Worm (Caenorhabditis elegans) whole organism, young adult: Measurements from ENCODE around the gene zmp-2.

Experiments
- F10E7.11 ChIP-seq: sonication (generic microtip); optimal IDR thresholded peaks from 2 replicates; lab custom pipeline; 2017; ENCODE audit warnings: mild to moderate bottlenecking, missing genetic modification characterization, moderate library complexity, missing compliant biosample characterization
- Y53F4B.3 ChIP-seq: fragments of 200-800 bp; sonication (Bioruptor generic); IDR thresholded peaks from 2 replicates; pipeline ENCODE4 v1.3.6; 2022; ENCODE audit warnings: missing genetic modification reagents, missing genetic modification characterization, missing compliant biosample characterization
- attf-6 ChIP-seq: fragments of 200-800 bp; sonication (Bioruptor generic); IDR thresholded peaks from 2 replicates; pipeline ENCODE4 v1.3.6; 2022; ENCODE audit warnings: missing genetic modification reagents, missing genetic modification characterization, missing compliant biosample characterization
- hlh-26 ChIP-seq: fragments of 200-800 bp; sonication (Bioruptor generic); conservative IDR thresholded peaks from 2 replicates; pipeline ENCODE4 v1.3.6; 2022; ENCODE audit warnings: missing genetic modification reagents, missing genetic modification characterization, missing compliant biosample characterization
- hmg-1.2 ChIP-seq: fragments of 200-800 bp; sonication (Bioruptor generic); IDR thresholded peaks from 2 replicates; pipeline ENCODE4 v1.3.6; 2022; ENCODE audit warnings: missing genetic modification reagents, missing genetic modification characterization, missing compliant biosample characterization
- lsy-27 ChIP-seq: sonication (generic microtip); optimal IDR thresholded peaks from 2 replicates; lab custom pipeline; 2017; ENCODE audit warnings: missing genetic modification characterization, mild to moderate bottlenecking, missing compliant biosample characterization, antibody characterized with exemption, missing genotype, borderline replicate concordance; ENCODE audit not compliant: insufficient read depth
- pbrm-1 ChIP-seq: fragments of 200-800 bp; sonication (Bioruptor generic); IDR thresholded peaks from 2 replicates; pipeline ENCODE4 v1.3.6; 2022; ENCODE audit warnings: missing genetic modification reagents, missing genetic modification characterization, missing compliant biosample characterization
- pha-4 ChIP-seq: fragments of 150-350 bp; sonication (generic microtip); optimal IDR thresholded peaks from 2 replicates; lab custom pipeline; 2014; ENCODE audit warnings: missing biosample characterization, missing genetic modification reagents, missing genetic modification characterization
- sea-2 ChIP-seq: fragments of 200-800 bp; sonication (Bioruptor generic); IDR thresholded peaks from 2 replicates; pipeline ENCODE4 v1.3.6; 2022; ENCODE audit warnings: missing genetic modification characterization, missing compliant biosample characterization
- snpc-4 ChIP-seq, 5 experiments: fragments of 150-350 bp in 1 of 5; sonication (generic microtip) in 4 of 5; optimal IDR thresholded peaks; 2 replicates each; lab custom pipeline; 2014 to 2018; ENCODE audit warnings: missing genetic modification characterization in 5 of 5, missing biosample characterization in 3 of 5, antibody characterized with exemption in 2 of 5, mild to moderate bottlenecking in 2 of 5, missing compliant biosample characterization in 2 of 5, missing genotype in 2 of 5, moderate library complexity in 2 of 5, missing genetic modification reagents in 1 of 5
- ztf-3 ChIP-seq: fragments of 200-800 bp; sonication (Bioruptor generic); optimal IDR thresholded peaks from 2 replicates; lab custom pipeline; 2018; ENCODE audit warnings: mild to moderate bottlenecking, missing genetic modification characterization, missing compliant biosample characterization

ce11 chrIII:2676097-2676496 is 39.9 kb downstream of the zmp-2 start:
- TF ChIP-seq pha-4 (tag; lab: Kevin White, UChicago) = no peak
- no peak for TF ChIP-seq hlh-26 (GFP tag; lab: Robert Waterston, UW)
- TF ChIP-seq lsy-27 (tag; lab: Kevin White, UChicago) = no peak
- no peak for TF ChIP-seq ztf-3 (GFP tag; lab: Kevin White, UChicago)
- no peak for TF ChIP-seq attf-6 (GFP tag; lab: Robert Waterston, UW)
- TF ChIP-seq hmg-1.2 (GFP tag; lab: Robert Waterston, UW) = no peak
- TF ChIP-seq pbrm-1 (GFP tag; lab: Robert Waterston, UW) = no peak
- no peak for TF ChIP-seq sea-2 (GFP tag; lab: Robert Waterston, UW)
- no peak for TF ChIP-seq snpc-4 (GFP tag; optimal IDR thresholded peaks at IDR 0.05; lab: Kevin White, UChicago)
- TF ChIP-seq snpc-4 (tag; optimal IDR thresholded peaks at IDR 0.05; lab: Kevin White, UChicago) = no peak
- TF ChIP-seq Y53F4B.3 (GFP tag; lab: Robert Waterston, UW) = no peak
- no peak for TF ChIP-seq F10E7.11 (tag; lab: Kevin White, UChicago)
